Worm (Caenorhabditis elegans): ENCODE data around the gene mdt-10.
A peak's percentile ranks its signal among the peaks of the same experiment; 100 is the strongest.

The mdt-10 gene

DNA sequence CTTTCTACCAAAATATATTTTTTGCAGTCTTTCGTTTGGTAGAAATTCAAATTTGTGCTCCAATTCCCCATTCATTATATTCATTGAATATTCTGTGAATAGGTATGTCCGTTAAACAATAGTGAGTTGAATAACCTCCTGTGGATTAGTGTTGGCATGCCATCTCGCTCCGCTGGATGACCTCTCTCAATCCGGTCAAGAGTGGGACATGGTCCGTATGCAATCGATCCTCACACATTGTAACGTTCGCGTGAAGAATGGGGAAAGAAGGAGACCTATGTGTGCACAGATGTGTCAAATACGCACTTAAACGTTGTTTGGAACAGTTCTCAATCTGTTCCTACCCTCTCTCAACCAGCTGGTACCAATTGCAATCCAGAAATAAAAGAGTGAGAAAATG lies 41.6 kb downstream of the mdt-10 start:
- no peak for TF ChIP-seq drap-1 (GFP tag; optimal IDR thresholded peaks at IDR 0.05)
- no peak for TF ChIP-seq flh-1 (GFP tag; optimal IDR thresholded peaks at IDR 0.05)
- TF ChIP-seq snpc-4 (tag; optimal IDR thresholded peaks at IDR 0.05), result no peak
- peak; percentile 79 for TF ChIP-seq cnd-1 (tag; optimal IDR thresholded peaks at IDR 0.05)
- TF ChIP-seq nhr-2 (tag; optimal IDR thresholded peaks at IDR 0.05), result peak; percentile 99
- peak; percentile 11 for TF ChIP-seq unc-62 (GFP tag; optimal IDR thresholded peaks at IDR 0.05)
- no peak for TF ChIP-seq ztf-11 (tag; optimal IDR thresholded peaks at IDR 0.05)
- TF ChIP-seq mls-2 (tag; optimal IDR thresholded peaks at IDR 0.05), result no peak
- TF ChIP-seq mep-1 (tag; optimal IDR thresholded peaks at IDR 0.05), result peak; percentile 14
- peak; percentile 48 for TF ChIP-seq lin-32 (GFP tag; optimal IDR thresholded peaks at IDR 0.05)

ce11 chrII:7812332-7812731 lies 42.5 kb downstream of the mdt-10 start:
- TF ChIP-seq pha-4 (tag; optimal IDR thresholded peaks at IDR 0.05), result no peak
- TF ChIP-seq unc-120 (tag; optimal IDR thresholded peaks at IDR 0.05; ENCODE audit: poor library complexity, severe bottlenecking), result no peak
- TF ChIP-seq mep-1 (tag; optimal IDR thresholded peaks at IDR 0.05), result no peak
- TF ChIP-seq lin-32 (GFP tag; optimal IDR thresholded peaks at IDR 0.05), result peak; percentile 21
- peak; percentile 46 for TF ChIP-seq mab-5 (tag; optimal IDR thresholded peaks at IDR 0.05)
- TF ChIP-seq ceh-39 (tag; optimal IDR thresholded peaks at IDR 0.05), result no peak
- TF ChIP-seq nhr-12 (tag; optimal IDR thresholded peaks at IDR 0.05), result peak; percentile 7
- TF ChIP-seq hlh-1 (tag; optimal IDR thresholded peaks at IDR 0.05), result no peak
- no peak for TF ChIP-seq nhr-76 (tag; optimal IDR thresholded peaks at IDR 0.05)
- peak; percentile 49 for TF ChIP-seq sptf-1 (tag; optimal IDR thresholded peaks at IDR 0.05)
- TF ChIP-seq ham-2 (GFP tag; optimal IDR thresholded peaks at IDR 0.05), result peak; percentile 18
- peak; percentile 79 for TF ChIP-seq nhr-2 (tag; optimal IDR thresholded peaks at IDR 0.05)
- peak; percentile 27 for TF ChIP-seq M03D4.4 (tag; optimal IDR thresholded peaks at IDR 0.05)
- TF ChIP-seq mls-2 (tag; optimal IDR thresholded peaks at IDR 0.05), result no peak
- no peak for TF ChIP-seq sem-2 (GFP tag; optimal IDR thresholded peaks at IDR 0.05)
- peak; percentile 7 for TF ChIP-seq ztf-11 (tag; optimal IDR thresholded peaks at IDR 0.05)
- no peak for TF ChIP-seq blmp-1 (tag; optimal IDR thresholded peaks at IDR 0.05)
- TF ChIP-seq elt-3 (tag; optimal IDR thresholded peaks at IDR 0.05), result no peak
- no peak for TF ChIP-seq lsy-2 (tag; optimal IDR thresholded peaks at IDR 0.05)
- TF ChIP-seq nhr-28 (tag; optimal IDR thresholded peaks at IDR 0.05), result no peak
- TF ChIP-seq ces-1 (GFP tag; optimal IDR thresholded peaks at IDR 0.05), result peak; percentile 50
- no peak for TF ChIP-seq unc-39 (tag; optimal IDR thresholded peaks at IDR 0.05)
- peak; percentile 14 for TF ChIP-seq zip-8 (tag; optimal IDR thresholded peaks at IDR 0.05)
- no peak for TF ChIP-seq drap-1 (GFP tag; optimal IDR thresholded peaks at IDR 0.05)
- TF ChIP-seq nhr-237 (tag; optimal IDR thresholded peaks at IDR 0.05), result no peak
- TF ChIP-seq lin-13 (tag; optimal IDR thresholded peaks at IDR 0.05), result no peak
- TF ChIP-seq bed-3 (GFP tag; optimal IDR thresholded peaks at IDR 0.05), result no peak
- TF ChIP-seq ceh-83 (GFP tag; optimal IDR thresholded peaks at IDR 0.05), result no peak
- no peak for TF ChIP-seq elt-1 (tag; optimal IDR thresholded peaks at IDR 0.05; ENCODE audit: borderline replicate concordance, insufficient read depth)
- TF ChIP-seq unc-62 (GFP tag; optimal IDR thresholded peaks at IDR 0.05), result peak; percentile 65

- no peak for TF ChIP-seq lsy-2 (tag; optimal IDR thresholded peaks at IDR 0.05)
- peak; percentile 77 for TF ChIP-seq sptf-1 (tag; optimal IDR thresholded peaks at IDR 0.05)
- TF ChIP-seq elt-1 (tag; optimal IDR thresholded peaks at IDR 0.05; ENCODE audit: borderline replicate concordance, insufficient read depth), result peak; percentile 23
- TF ChIP-seq ceh-39 (tag; optimal IDR thresholded peaks at IDR 0.05), result no peak
- no peak for TF ChIP-seq nhr-76 (tag; optimal IDR thresholded peaks at IDR 0.05)
- peak; percentile 3 for TF ChIP-seq ham-2 (GFP tag; optimal IDR thresholded peaks at IDR 0.05)
- no peak for TF ChIP-seq bed-3 (GFP tag; optimal IDR thresholded peaks at IDR 0.05)
- peak; percentile 98 for TF ChIP-seq nhr-2 (tag; optimal IDR thresholded peaks at IDR 0.05)
- peak; percentile 55 for TF ChIP-seq M03D4.4 (tag; optimal IDR thresholded peaks at IDR 0.05)
- peak; percentile 57 for TF ChIP-seq ztf-11 (tag; optimal IDR thresholded peaks at IDR 0.05)
- TF ChIP-seq unc-39 (tag; optimal IDR thresholded peaks at IDR 0.05), result no peak
- no peak for TF ChIP-seq mep-1 (tag; optimal IDR thresholded peaks at IDR 0.05)
- no peak for TF ChIP-seq ces-1 (GFP tag; optimal IDR thresholded peaks at IDR 0.05)
- TF ChIP-seq blmp-1 (tag; optimal IDR thresholded peaks at IDR 0.05), result no peak
- no peak for TF ChIP-seq zip-8 (tag; optimal IDR thresholded peaks at IDR 0.05)
- TF ChIP-seq nhr-28 (tag; optimal IDR thresholded peaks at IDR 0.05), result no peak
- no peak for TF ChIP-seq mab-5 (tag; optimal IDR thresholded peaks at IDR 0.05)
- TF ChIP-seq ceh-43 (GFP tag; optimal IDR thresholded peaks at IDR 0.05), result peak; percentile 15
- no peak for TF ChIP-seq sem-2 (GFP tag; optimal IDR thresholded peaks at IDR 0.05)
- TF ChIP-seq drap-1 (GFP tag; optimal IDR thresholded peaks at IDR 0.05), result peak; percentile 29
- no peak for TF ChIP-seq nhr-12 (tag; optimal IDR thresholded peaks at IDR 0.05)
- TF ChIP-seq cnd-1 (tag; optimal IDR thresholded peaks at IDR 0.05), result no peak
- peak; percentile 8 for TF ChIP-seq lin-13 (tag; optimal IDR thresholded peaks at IDR 0.05)
- no peak for TF ChIP-seq unc-62 (GFP tag; optimal IDR thresholded peaks at IDR 0.05)
- TF ChIP-seq snpc-4 (tag; optimal IDR thresholded peaks at IDR 0.05), result no peak
- TF ChIP-seq pha-4 (tag; optimal IDR thresholded peaks at IDR 0.05), result peak; percentile 25
- TF ChIP-seq tbx-8 (GFP tag; optimal IDR thresholded peaks at IDR 0.05), result no peak
- TF ChIP-seq lin-32 (GFP tag; optimal IDR thresholded peaks at IDR 0.05), result no peak
- TF ChIP-seq ceh-83 (GFP tag; optimal IDR thresholded peaks at IDR 0.05), result no peak
- TF ChIP-seq unc-120 (tag; optimal IDR thresholded peaks at IDR 0.05; ENCODE audit: poor library complexity, severe bottlenecking), result peak; percentile 49
- peak; percentile 54 for TF ChIP-seq hlh-1 (tag; optimal IDR thresholded peaks at IDR 0.05)
- TF ChIP-seq elt-3 (tag; optimal IDR thresholded peaks at IDR 0.05), result no peak
- TF ChIP-seq nhr-237 (tag; optimal IDR thresholded peaks at IDR 0.05), result no peak
- TF ChIP-seq flh-1 (GFP tag; optimal IDR thresholded peaks at IDR 0.05), result no peak
- TF ChIP-seq mls-2 (tag; optimal IDR thresholded peaks at IDR 0.05), result peak; percentile 42
Observed at ce11 chrII:7810869-7811543, 43.8 kb downstream of the mdt-10 start, which contains the start of gene cki-1. TSS of gene cki-1 (plus strand) at chrII:7811240.

All from whole organism, mixed stage, embryonic.